Worm (Caenorhabditis elegans) whole organism, L3 larva: ENCODE measurements around the gene efn-4.

Experiments used
- aly-2 ChIP-seq: fragments of 150-350 bp; optimal IDR thresholded peaks from 2 replicates; lab custom pipeline; 2014; ENCODE audit warnings: missing biosample characterization, missing genetic modification characterization
- ama-1 ChIP-seq: fragments of 150-350 bp; optimal IDR thresholded peaks from 2 replicates; lab custom pipeline; 2018
- ceh-82 ChIP-seq: fragments of 150-350 bp; optimal IDR thresholded peaks from 2 replicates; lab custom pipeline; 2014; ENCODE audit warnings: missing biosample characterization, missing genetic modification characterization
- ceh-9 ChIP-seq: sonication (generic microtip); optimal IDR thresholded peaks from 2 replicates; lab custom pipeline; 2018; ENCODE audit warnings: missing biosample characterization, missing genetic modification characterization
- mdl-1 ChIP-seq: fragments of 150-350 bp; optimal IDR thresholded peaks from 2 replicates; lab custom pipeline; 2014; ENCODE audit warnings: missing biosample characterization, missing genetic modification characterization
- nhr-12 ChIP-seq: fragments of 150-350 bp; optimal IDR thresholded peaks from 2 replicates; lab custom pipeline; 2014; ENCODE audit warnings: missing biosample characterization, missing genetic modification characterization
- nhr-28 ChIP-seq: fragments of 150-350 bp; optimal IDR thresholded peaks from 2 replicates; lab custom pipeline; 2014; ENCODE audit warnings: missing biosample characterization, missing genetic modification characterization
- skn-1 ChIP-seq: fragments of 150-350 bp; optimal IDR thresholded peaks from 2 replicates; lab custom pipeline; 2014; ENCODE audit warnings: missing biosample characterization, missing genetic modification characterization

- no peak for TF ChIP-seq nhr-12 (tag; lab: Kevin White, UChicago)
- no peak for TF ChIP-seq ama-1 (lab: Kevin White, UChicago)
- no peak for TF ChIP-seq ceh-9
- no peak for TF ChIP-seq nhr-28 (tag; lab: Kevin White, UChicago)
- no peak for TF ChIP-seq mdl-1 (tag; lab: Kevin White, UChicago)
- no peak for TF ChIP-seq aly-2
- TF ChIP-seq skn-1 (tag; lab: Kevin White, UChicago), result no peak
- TF ChIP-seq ceh-82, result no peak
These were observed 27.2 kb upstream of the efn-4 start, which contains the start of gene glt-7 for ce11 chrIV:531835-532234.
